In the genomic region with DNA sequence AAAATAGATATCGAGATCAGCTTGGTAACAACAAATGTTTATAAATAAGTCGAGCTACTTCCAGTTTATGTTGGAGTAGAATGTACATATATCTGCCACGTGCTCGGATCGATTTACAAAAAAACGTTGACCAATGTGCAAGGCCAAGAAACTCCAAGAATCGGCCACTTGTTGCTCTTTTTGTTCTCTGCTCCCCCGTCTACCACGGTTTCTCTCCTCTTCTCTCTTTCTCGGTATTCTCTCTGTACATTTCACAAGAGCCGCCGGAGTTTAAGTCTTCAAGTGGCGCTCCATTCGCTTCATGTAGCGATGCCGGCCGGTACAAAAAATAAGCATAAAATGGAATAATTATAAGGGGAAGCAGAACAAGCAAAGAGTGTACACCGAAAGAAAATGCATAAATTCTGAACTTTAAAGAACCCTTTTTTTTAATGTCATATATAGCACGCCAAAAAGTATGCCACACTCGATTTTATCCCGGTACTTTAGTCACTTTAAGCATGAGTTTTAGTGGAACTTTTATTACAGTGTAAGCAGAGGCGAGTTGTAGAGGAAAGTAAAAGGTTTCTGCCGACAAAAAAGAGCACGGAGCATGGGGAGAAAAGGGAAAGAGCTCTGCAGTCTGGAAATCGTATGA, we compare ENCODE assay signal across 1 fruit fly cellular context.
TF ChIP-seq lines count a peak whose summit lies in the region.

No protein-coding gene starts in this region.

TF ChIP-seq in whole organism, embryonic, 481 proteins besides CTCF, POLR2A, EP300 and RAD21 (continued from another document and continues in another):
- TF ChIP-seq CG8388 (GFP tag; optimal IDR thresholded peaks at IDR 0.05; lab: Kevin White, UChicago) (peak; percentile 95), ssp (GFP tag; IDR thresholded peaks at IDR 0.05; lab: Robert Waterston, UW) (peak; percentile 86), fd102C (GFP tag; optimal IDR thresholded peaks at IDR 0.05; lab: Kevin White, UChicago) (no peak), pnt (GFP tag; optimal IDR thresholded peaks at IDR 0.05; lab: Kevin White, UChicago) (peak; percentile 97), CG11504 (tag; optimal IDR thresholded peaks at IDR 0.05; lab: Kevin White, UChicago) (peak; percentile 93), mam (GFP tag; optimal IDR thresholded peaks at IDR 0.05; lab: Kevin White, UChicago) (peak; percentile 90), chm (GFP tag; IDR thresholded peaks at IDR 0.05; lab: Robert Waterston, UW) (peak; percentile 92), CG2875 (GFP tag; optimal IDR thresholded peaks at IDR 0.05; lab: Kevin White, UChicago) (peak; percentile 92), CG4282 (GFP tag; optimal IDR thresholded peaks at IDR 0.05; lab: Kevin White, UChicago) (peak; percentile 79), CG8089 (GFP tag; optimal IDR thresholded peaks at IDR 0.05; lab: Kevin White, UChicago) (peak; percentile 93), ken (GFP tag; IDR thresholded peaks at IDR 0.05; lab: Robert Waterston, UW) (peak; percentile 97), Atf3 (GFP tag; optimal IDR thresholded peaks at IDR 0.05; lab: Kevin White, UChicago) (peak; percentile 93), CG4424 (GFP tag; optimal IDR thresholded peaks at IDR 0.05; lab: Kevin White, UChicago) (peak; percentile 95), wek (GFP tag; optimal IDR thresholded peaks at IDR 0.05; lab: Kevin White, UChicago) (peak; percentile 67), CG7928 (GFP tag; optimal IDR thresholded peaks at IDR 0.05; lab: Kevin White, UChicago) (peak; percentile 47), CG10147 (GFP tag; optimal IDR thresholded peaks at IDR 0.05; lab: Kevin White, UChicago) (peak; percentile 77), CkIIα-i1 (GFP tag; IDR thresholded peaks at IDR 0.05; lab: Robert Waterston, UW) (no peak), Vsx1 (GFP tag; optimal IDR thresholded peaks at IDR 0.05; lab: Kevin White, UChicago) (peak; percentile 82), cad (GFP tag; optimal IDR thresholded peaks at IDR 0.05; lab: Kevin White, UChicago) (no peak), Hand (GFP tag; optimal IDR thresholded peaks at IDR 0.05; lab: Kevin White, UChicago) (peak; percentile 68), C15 (GFP tag; IDR thresholded peaks at IDR 0.05; lab: Robert Waterston, UW) (peak; percentile 53; the same call in 1 of the 3 replicates), Awh (GFP tag; IDR thresholded peaks at IDR 0.05; lab: Robert Waterston, UW) (peak; percentile 92), CG3065 (GFP tag; optimal IDR thresholded peaks at IDR 0.05; lab: Kevin White, UChicago) (peak; percentile 84), CG8290 (GFP tag; optimal IDR thresholded peaks at IDR 0.05; lab: Kevin White, UChicago) (peak; percentile 95), CG8290 (tag; optimal IDR thresholded peaks at IDR 0.05; lab: Kevin White, UChicago) (peak; percentile 66 to 80), kah (GFP tag; optimal IDR thresholded peaks at IDR 0.05; lab: Kevin White, UChicago) (peak; percentile 72), Drgx (GFP tag; IDR thresholded peaks at IDR 0.05; lab: Robert Waterston, UW) (peak; percentile 96), CG2202 (tag; optimal IDR thresholded peaks at IDR 0.05; lab: Kevin White, UChicago) (peak; percentile 92), Hr51 (GFP tag; optimal IDR thresholded peaks at IDR 0.05; lab: Kevin White, UChicago) (peak; percentile 76 to 83), al (GFP tag; IDR thresholded peaks at IDR 0.05; lab: Robert Waterston, UW) (peak; percentile 74), mld (GFP tag; IDR thresholded peaks at IDR 0.05; lab: Robert Waterston, UW; ENCODE audit: partially characterized antibody) (no peak), CG15479 (GFP tag; optimal IDR thresholded peaks at IDR 0.05; lab: Kevin White, UChicago) (no peak), Stat92E (GFP tag; optimal IDR thresholded peaks at IDR 0.05; lab: Kevin White, UChicago) (peak in 1 of 3 experiments; percentile 96), CG6683 (GFP tag; optimal IDR thresholded peaks at IDR 0.05; lab: Kevin White, UChicago) (no peak), CG18619 (GFP tag; optimal IDR thresholded peaks at IDR 0.05; lab: Kevin White, UChicago) (peak; percentile 80), Hr39 (optimal IDR thresholded peaks at IDR 0.05; lab: Kevin White, UChicago) (no peak), hth (optimal IDR thresholded peaks at IDR 0.05; lab: Kevin White, UChicago) (no peak), CG10274 (GFP tag; optimal IDR thresholded peaks at IDR 0.05; lab: Kevin White, UChicago) (peak; percentile 59), CG17361 (GFP tag; IDR thresholded peaks at IDR 0.05; lab: Robert Waterston, UW) (no peak; the same call in 2 of the 3 replicates), CG17912 (GFP tag; optimal IDR thresholded peaks at IDR 0.05; lab: Kevin White, UChicago) (peak; percentile 10), CG15073 (GFP tag; optimal IDR thresholded peaks at IDR 0.05; lab: Kevin White, UChicago) (peak; percentile 76), CG17385 (GFP tag; optimal IDR thresholded peaks at IDR 0.05; lab: Kevin White, UChicago) (peak; percentile 89), CG14860 (GFP tag; IDR thresholded peaks at IDR 0.05; lab: Robert Waterston, UW; ENCODE audit: partially characterized antibody) (no peak), Blimp-1 (GFP tag; optimal IDR thresholded peaks at IDR 0.05; lab: Kevin White, UChicago) (peak; percentile 99), tgo (GFP tag; IDR thresholded peaks at IDR 0.05; lab: Robert Waterston, UW) (peak; percentile 88), CG6175 (GFP tag; IDR thresholded peaks at IDR 0.05; lab: Robert Waterston, UW) (peak; percentile 78), B-H2 (GFP tag; optimal IDR thresholded peaks at IDR 0.05; lab: Kevin White, UChicago) (peak; percentile 13), HmgZ (tag; optimal IDR thresholded peaks at IDR 0.05; lab: Kevin White, UChicago) (peak; percentile 86), CG11093 (GFP tag; IDR thresholded peaks at IDR 0.05; lab: Robert Waterston, UW) (peak; percentile 90), GATAe (GFP tag; conservative IDR thresholded peaks at IDR 0.05; lab: Robert Waterston, UW) (no peak), emc (GFP tag; optimal IDR thresholded peaks at IDR 0.05; lab: Kevin White, UChicago) (peak; percentile 83), CG13287 (GFP tag; IDR thresholded peaks at IDR 0.05; lab: Robert Waterston, UW; ENCODE audit: partially characterized antibody) (no peak), CG34376 (GFP tag; optimal IDR thresholded peaks at IDR 0.05; lab: Kevin White, UChicago) (peak; percentile 9), Rx (GFP tag; IDR thresholded peaks at IDR 0.05; lab: Robert Waterston, UW) (peak; percentile 88), ase (GFP tag; IDR thresholded peaks at IDR 0.05; lab: Robert Waterston, UW) (peak; percentile 90), hb (GFP tag; IDR thresholded peaks at IDR 0.05; lab: Robert Waterston, UW; ENCODE audit: partially characterized antibody) (no peak), ranshi (GFP tag; IDR thresholded peaks at IDR 0.05; lab: Robert Waterston, UW) (peak; percentile 92), CG17359 (tag; optimal IDR thresholded peaks at IDR 0.05; lab: Kevin White, UChicago) (peak; percentile 95), CG13624 (GFP tag; optimal IDR thresholded peaks at IDR 0.05; lab: Kevin White, UChicago) (peak; percentile 91), Hsf (GFP tag; optimal IDR thresholded peaks at IDR 0.05; lab: Kevin White, UChicago) (peak; percentile 95), E2f1 (GFP tag; IDR thresholded peaks at IDR 0.05; lab: Robert Waterston, UW) (peak; percentile 90), CG42726 (GFP tag; IDR thresholded peaks at IDR 0.05; lab: Robert Waterston, UW; ENCODE audit: partially characterized antibody) (no peak), exex (tag; optimal IDR thresholded peaks at IDR 0.05; lab: Kevin White, UChicago) (peak; percentile 25), lab (GFP tag; optimal IDR thresholded peaks at IDR 0.05; lab: Kevin White, UChicago) (peak; percentile 90), shn (GFP tag; optimal IDR thresholded peaks at IDR 0.05; lab: Kevin White, UChicago) (peak; percentile 88), onecut (GFP tag; IDR thresholded peaks at IDR 0.05; lab: Robert Waterston, UW) (peak; percentile 85), CG8765 (GFP tag; IDR thresholded peaks at IDR 0.05; lab: Robert Waterston, UW) (peak; percentile 76), Oaz (GFP tag; IDR thresholded peaks at IDR 0.05; lab: Robert Waterston, UW) (0 out of 2 replicates have a peak, but pooled peaks have one; percentile 36), Ravus (GFP tag; IDR thresholded peaks at IDR 0.05; lab: Robert Waterston, UW) (peak; percentile 73), CG9437 (GFP tag; optimal IDR thresholded peaks at IDR 0.05; lab: Kevin White, UChicago) (peak; percentile 82), pb (GFP tag; optimal IDR thresholded peaks at IDR 0.05; lab: Kevin White, UChicago) (peak; percentile 91), psq (GFP tag; optimal IDR thresholded peaks at IDR 0.05; lab: Kevin White, UChicago) (peak; percentile 90), usp (GFP tag; optimal IDR thresholded peaks at IDR 0.05; lab: Kevin White, UChicago) (no peak), corto (GFP tag; optimal IDR thresholded peaks at IDR 0.05; lab: Kevin White, UChicago) (peak; percentile 97), D (optimal IDR thresholded peaks at IDR 0.05; lab: Kevin White, UChicago) (no peak), D (GFP tag; optimal IDR thresholded peaks at IDR 0.05; lab: Kevin White, UChicago) (peak; percentile 96), Abd-B (GFP tag; optimal IDR thresholded peaks at IDR 0.05; lab: Kevin White, UChicago) (peak; percentile 90), Jarid2 (GFP tag; optimal IDR thresholded peaks at IDR 0.05; lab: Kevin White, UChicago) (peak; percentile 72), p53 (GFP tag; optimal IDR thresholded peaks at IDR 0.05; lab: Kevin White, UChicago) (peak; percentile 88), H2.0 (GFP tag; IDR thresholded peaks at IDR 0.05; lab: Robert Waterston, UW) (peak; percentile 87), cas (GFP tag; IDR thresholded peaks at IDR 0.05; lab: Robert Waterston, UW) (peak; percentile 73; the same call in 1 of the 2 replicates), CG11456 (GFP tag; IDR thresholded peaks at IDR 0.05; lab: Robert Waterston, UW) (peak; percentile 90), CG12155 (GFP tag; optimal IDR thresholded peaks at IDR 0.05; lab: Kevin White, UChicago) (peak; percentile 85), dati (GFP tag; IDR thresholded peaks at IDR 0.05; lab: Robert Waterston, UW) (peak; percentile 87), CG9876 (GFP tag; optimal IDR thresholded peaks at IDR 0.05; lab: Kevin White, UChicago) (peak; percentile 91), tap (tag; optimal IDR thresholded peaks at IDR 0.05; lab: Kevin White, UChicago) (peak; percentile 89), z (GFP tag; IDR thresholded peaks at IDR 0.05; lab: Robert Waterston, UW) (peak; percentile 60; the same call in 1 of the 3 replicates), vvl (GFP tag; IDR thresholded peaks at IDR 0.05; lab: Robert Waterston, UW) (peak; percentile 97), CG13775 (GFP tag; optimal IDR thresholded peaks at IDR 0.05; lab: Kevin White, UChicago) (peak; percentile 78), Asciz (GFP tag; optimal IDR thresholded peaks at IDR 0.05; lab: Kevin White, UChicago) (peak; percentile 91), bigmax (GFP tag; optimal IDR thresholded peaks at IDR 0.05; lab: Kevin White, UChicago) (peak; percentile 31), Rfx (GFP tag; IDR thresholded peaks at IDR 0.05; lab: Robert Waterston, UW) (peak; percentile 89), trh (GFP tag; optimal IDR thresholded peaks at IDR 0.05; lab: Kevin White, UChicago) (peak; percentile 82), gem (tag; optimal IDR thresholded peaks at IDR 0.05; lab: Kevin White, UChicago) (peak; percentile 96), CG8359 (GFP tag; optimal IDR thresholded peaks at IDR 0.05; lab: Kevin White, UChicago; ENCODE audit: borderline replicate concordance) (peak; percentile 90), CG2199 (GFP tag; IDR thresholded peaks at IDR 0.05; lab: Robert Waterston, UW) (peak; percentile 91; the same call in 2 of the 3 replicates), CG30020 (tag; optimal IDR thresholded peaks at IDR 0.05; lab: Kevin White, UChicago) (no peak), stc (GFP tag; IDR thresholded peaks at IDR 0.05; lab: Robert Waterston, UW) (peak; percentile 84), unc-4 (GFP tag; IDR thresholded peaks at IDR 0.05; lab: Robert Waterston, UW; ENCODE audit: partially characterized antibody) (no peak), CG11695 (GFP tag; IDR thresholded peaks at IDR 0.05; lab: Robert Waterston, UW) (peak; percentile 76), Optix (GFP tag; IDR thresholded peaks at IDR 0.05; lab: Robert Waterston, UW) (peak; percentile 87), CG12236 (GFP tag; optimal IDR thresholded peaks at IDR 0.05; lab: Kevin White, UChicago) (peak; percentile 85), Hmx (GFP tag; optimal IDR thresholded peaks at IDR 0.05; lab: Kevin White, UChicago) (peak; percentile 77), pho (GFP tag; optimal IDR thresholded peaks at IDR 0.05; lab: Kevin White, UChicago) (peak; percentile 80), Adf1 (GFP tag; IDR thresholded peaks at IDR 0.05; lab: Robert Waterston, UW) (0 out of 2 replicates have a peak, but pooled peaks have one; percentile 37), pita (GFP tag; optimal IDR thresholded peaks at IDR 0.05; lab: Kevin White, UChicago) (no peak), CG4730 (GFP tag; IDR thresholded peaks at IDR 0.05; lab: Robert Waterston, UW) (peak; percentile 85), disco-r (GFP tag; optimal IDR thresholded peaks at IDR 0.05; lab: Kevin White, UChicago) (peak; percentile 87), CG6854 (GFP tag; optimal IDR thresholded peaks at IDR 0.05; lab: Kevin White, UChicago) (peak; percentile 46), zen2 (GFP tag; IDR thresholded peaks at IDR 0.05; lab: Robert Waterston, UW; ENCODE audit: partially characterized antibody) (no peak), so (GFP tag; IDR thresholded peaks at IDR 0.05; lab: Robert Waterston, UW) (peak; percentile 73; the same call in 1 of the 3 replicates), CG12219 (GFP tag; optimal IDR thresholded peaks at IDR 0.05; lab: Kevin White, UChicago) (peak; percentile 86), CG6272 (GFP tag; IDR thresholded peaks at IDR 0.05; lab: Robert Waterston, UW) (peak; percentile 78), CG3726 (GFP tag; IDR thresholded peaks at IDR 0.05; lab: Robert Waterston, UW) (peak; percentile 90), schlank (tag; optimal IDR thresholded peaks at IDR 0.05; lab: Kevin White, UChicago) (peak; percentile 55), Xbp1 (GFP tag; optimal IDR thresholded peaks at IDR 0.05; lab: Kevin White, UChicago) (peak; percentile 94), CG10654 (GFP tag; optimal IDR thresholded peaks at IDR 0.05; lab: Kevin White, UChicago) (peak; percentile 95), row (GFP tag; IDR thresholded peaks at IDR 0.05; lab: Robert Waterston, UW) (peak; percentile 86), CG17568 (GFP tag; optimal IDR thresholded peaks at IDR 0.05; lab: Kevin White, UChicago) (peak; percentile 77), Atf6 (GFP tag; IDR thresholded peaks at IDR 0.05; lab: Robert Waterston, UW) (peak; percentile 79), bsh (GFP tag; optimal IDR thresholded peaks at IDR 0.05; lab: Kevin White, UChicago) (peak; percentile 99), CG1529 (GFP tag; optimal IDR thresholded peaks at IDR 0.05; lab: Kevin White, UChicago) (peak; percentile 95)
